Worm (Caenorhabditis elegans) whole organism, midembryonic: ENCODE measurements around the gene mab-10.

Experiments
- T22C8.4 ChIP-seq: fragments of 200-800 bp; sonication (Bioruptor generic); IDR thresholded peaks from 2 replicates; pipeline ENCODE4 v1.3.6; 2022; ENCODE audit warnings: missing genetic modification characterization, missing compliant biosample characterization
- cog-1 ChIP-seq: sonication (generic microtip); optimal IDR thresholded peaks from 2 replicates; lab custom pipeline; 2016; ENCODE audit warnings: missing genetic modification characterization, missing compliant biosample characterization
- klf-2 ChIP-seq: fragments of 200-800 bp; sonication (Bioruptor generic); conservative IDR thresholded peaks from 2 replicates; pipeline ENCODE4 v1.3.6; 2022; ENCODE audit warnings: missing genetic modification reagents, missing genetic modification characterization, missing compliant biosample characterization
- med-1 ChIP-seq: sonication (generic microtip); optimal IDR thresholded peaks from 2 replicates; lab custom pipeline; 2017; ENCODE audit warnings: missing genetic modification characterization, mild to moderate bottlenecking, missing compliant biosample characterization, antibody characterized with exemption, missing genetic modification reagents; ENCODE audit not compliant: insufficient read depth
- ref-1 ChIP-seq: fragments of 200-800 bp; sonication (Bioruptor generic); conservative IDR thresholded peaks from 2 replicates; pipeline ENCODE4 v1.3.6; 2022; ENCODE audit warnings: missing genetic modification reagents, missing genetic modification characterization, missing compliant biosample characterization
- ztf-23 ChIP-seq: fragments of 200-800 bp; sonication (Bioruptor generic); IDR thresholded peaks from 2 replicates; pipeline ENCODE4 v1.3.6; 2022; ENCODE audit warnings: missing genetic modification reagents, missing genetic modification characterization, missing compliant biosample characterization

ce11 chrII:10490329-10490728, 37.6 kb upstream of the mab-10 start, which contains the start of gene clec-61:
- no peak for TF ChIP-seq med-1 (GFP tag; lab: Kevin White, UChicago)
- no peak for TF ChIP-seq T22C8.4 (GFP tag; lab: Robert Waterston, UW)
- TF ChIP-seq ztf-23 (GFP tag; lab: Robert Waterston, UW): no peak
- no peak for TF ChIP-seq ref-1 (GFP tag; lab: Robert Waterston, UW)
- no peak for TF ChIP-seq cog-1 (tag; lab: Kevin White, UChicago)
- TF ChIP-seq klf-2 (GFP tag; lab: Robert Waterston, UW): no peak
